Worm (Caenorhabditis elegans) whole organism, L3 larva: ENCODE measurements around the gene sre-43.

ENCODE experiments used
- R02D3.7 ChIP-seq: fragments of 150-350 bp; optimal IDR thresholded peaks from 2 replicates; lab custom pipeline; 2014; ENCODE audit warnings: missing biosample characterization, missing genetic modification characterization
- ZK546.5 ChIP-seq: sonication (generic microtip); optimal IDR thresholded peaks from 2 replicates; lab custom pipeline; 2017; ENCODE audit warnings: missing biosample characterization, missing genetic modification characterization
- aly-2 ChIP-seq: fragments of 150-350 bp; optimal IDR thresholded peaks from 2 replicates; lab custom pipeline; 2014; ENCODE audit warnings: missing biosample characterization, missing genetic modification characterization
- ama-1 ChIP-seq: fragments of 150-350 bp; optimal IDR thresholded peaks from 2 replicates; lab custom pipeline; 2018
- ceh-16 ChIP-seq: sonication (generic microtip); optimal IDR thresholded peaks from 2 replicates; lab custom pipeline; 2017; ENCODE audit warnings: missing biosample characterization, missing genetic modification characterization
- ceh-28 ChIP-seq: fragments of 150-350 bp; optimal IDR thresholded peaks from 2 replicates; lab custom pipeline; 2014; ENCODE audit warnings: missing biosample characterization, missing genetic modification reagents, missing genetic modification characterization
- ceh-82 ChIP-seq: fragments of 150-350 bp; optimal IDR thresholded peaks from 2 replicates; lab custom pipeline; 2014; ENCODE audit warnings: missing biosample characterization, missing genetic modification characterization
- ceh-9 ChIP-seq: sonication (generic microtip); optimal IDR thresholded peaks from 2 replicates; lab custom pipeline; 2018; ENCODE audit warnings: missing biosample characterization, missing genetic modification characterization
- daf-12 ChIP-seq: fragments of 150-350 bp; optimal IDR thresholded peaks from 2 replicates; lab custom pipeline; 2014; ENCODE audit warnings: missing biosample characterization, missing genetic modification reagents, missing genetic modification characterization
- egl-27 ChIP-seq: sonication (generic microtip); optimal IDR thresholded peaks from 4 replicates; lab custom pipeline; 2017; ENCODE audit warnings: missing biosample characterization, missing genetic modification reagents, missing genetic modification characterization
- egl-5 ChIP-seq: fragments of 150-350 bp; optimal IDR thresholded peaks from 2 replicates; lab custom pipeline; 2017; ENCODE audit warnings: missing biosample characterization, missing genetic modification reagents, missing genetic modification characterization, inconsistent platforms
- elt-1 ChIP-seq: fragments of 150-350 bp; optimal IDR thresholded peaks from 2 replicates; lab custom pipeline; 2014; ENCODE audit warnings: missing biosample characterization, missing genetic modification characterization
- elt-2 ChIP-seq: sonication (generic microtip); optimal IDR thresholded peaks from 2 replicates; lab custom pipeline; 2016; ENCODE audit warnings: missing genetic modification reagents, mild to moderate bottlenecking, missing genetic modification characterization, missing compliant biosample characterization
- eor-1 ChIP-seq, 2 experiments: fragments of 150-350 bp; optimal IDR thresholded peaks; 2 replicates each; lab custom pipeline; 2014 to 2018; ENCODE audit warnings: missing biosample characterization in 2 of 2, missing genetic modification characterization in 2 of 2
- fkh-10 ChIP-seq: sonication (generic microtip); optimal IDR thresholded peaks from 2 replicates; lab custom pipeline; 2017; ENCODE audit warnings: missing biosample characterization, missing genetic modification reagents, missing genetic modification characterization
- fkh-2 ChIP-seq: fragments of 150-350 bp; optimal IDR thresholded peaks from 2 replicates; lab custom pipeline; 2014; ENCODE audit warnings: missing biosample characterization, missing genetic modification reagents, missing genetic modification characterization
- fos-1 ChIP-seq: fragments of 150-350 bp; optimal IDR thresholded peaks from 2 replicates; lab custom pipeline; 2014; ENCODE audit warnings: missing biosample characterization, missing genetic modification characterization
- hmg-11 ChIP-seq: sonication (generic microtip); optimal IDR thresholded peaks from 2 replicates; lab custom pipeline; 2016; ENCODE audit warnings: missing genetic modification characterization, missing compliant biosample characterization
- jun-1 ChIP-seq: fragments of 150-350 bp; optimal IDR thresholded peaks from 2 replicates; lab custom pipeline; 2014; ENCODE audit warnings: missing biosample characterization, missing genetic modification reagents, missing genetic modification characterization
- lin-15B ChIP-seq: fragments of 150-350 bp; optimal IDR thresholded peaks from 2 replicates; lab custom pipeline; 2014; ENCODE audit warnings: missing biosample characterization, missing genetic modification characterization
- lin-39 ChIP-seq: fragments of 150-350 bp; optimal IDR thresholded peaks from 2 replicates; lab custom pipeline; 2018; ENCODE audit warnings: missing biosample characterization, missing genetic modification reagents, missing genetic modification characterization
- lsy-12 ChIP-seq: sonication (generic microtip); optimal IDR thresholded peaks from 2 replicates; lab custom pipeline; 2016; ENCODE audit warnings: mild to moderate bottlenecking, missing genetic modification characterization, missing compliant biosample characterization
- mdl-1 ChIP-seq: fragments of 150-350 bp; optimal IDR thresholded peaks from 2 replicates; lab custom pipeline; 2014; ENCODE audit warnings: missing biosample characterization, missing genetic modification characterization
- nfya-1 ChIP-seq: sonication (generic microtip); optimal IDR thresholded peaks from 2 replicates; lab custom pipeline; 2017; ENCODE audit warnings: missing genetic modification characterization, mild to moderate bottlenecking, missing compliant biosample characterization, antibody characterized with exemption, moderate library complexity; ENCODE audit not compliant: insufficient read depth
- nhr-11 ChIP-seq: fragments of 150-350 bp; optimal IDR thresholded peaks from 2 replicates; lab custom pipeline; 2014; ENCODE audit warnings: missing biosample characterization, missing genetic modification characterization
- nhr-23 ChIP-seq: fragments of 150-350 bp; optimal IDR thresholded peaks from 2 replicates; lab custom pipeline; 2014; ENCODE audit warnings: missing biosample characterization, missing genetic modification reagents, missing genetic modification characterization
- nhr-237 ChIP-seq: fragments of 150-350 bp; optimal IDR thresholded peaks from 2 replicates; lab custom pipeline; 2014; ENCODE audit warnings: missing biosample characterization, missing genetic modification characterization
- nhr-25 ChIP-seq: sonication (generic microtip); optimal IDR thresholded peaks from 2 replicates; lab custom pipeline; 2017; ENCODE audit warnings: missing biosample characterization, missing genetic modification characterization
- nhr-43 ChIP-seq: sonication (generic microtip); optimal IDR thresholded peaks from 2 replicates; lab custom pipeline; 2016; ENCODE audit warnings: mild to moderate bottlenecking, missing genetic modification characterization, missing compliant biosample characterization; ENCODE audit not compliant: poor library complexity, severe bottlenecking
- nhr-76 ChIP-seq: fragments of 150-350 bp; sonication (generic microtip); optimal IDR thresholded peaks from 5 replicates; lab custom pipeline; 2014; ENCODE audit warnings: missing biosample characterization, missing genetic modification characterization
- nhr-77 ChIP-seq: fragments of 150-350 bp; optimal IDR thresholded peaks from 2 replicates; lab custom pipeline; 2014; ENCODE audit warnings: missing biosample characterization, missing genetic modification characterization
- pha-4 ChIP-seq: fragments of 150-350 bp; optimal IDR thresholded peaks from 2 replicates; lab custom pipeline; 2014; ENCODE audit warnings: missing biosample characterization, missing genetic modification reagents, missing genetic modification characterization
- pqm-1 ChIP-seq: fragments of 150-350 bp; optimal IDR thresholded peaks from 2 replicates; lab custom pipeline; 2017; ENCODE audit warnings: missing biosample characterization, missing genetic modification characterization, inconsistent platforms
- skn-1 ChIP-seq: fragments of 150-350 bp; optimal IDR thresholded peaks from 2 replicates; lab custom pipeline; 2014; ENCODE audit warnings: missing biosample characterization, missing genetic modification characterization
- snpc-4 ChIP-seq: fragments of 150-350 bp; optimal IDR thresholded peaks from 2 replicates; lab custom pipeline; 2014; ENCODE audit warnings: missing biosample characterization, missing genetic modification characterization
- tbx-2 ChIP-seq: sonication (generic microtip); optimal IDR thresholded peaks from 2 replicates; lab custom pipeline; 2016; ENCODE audit warnings: mild to moderate bottlenecking, missing genetic modification characterization, missing compliant biosample characterization
- unc-39 ChIP-seq: sonication (generic microtip); optimal IDR thresholded peaks from 4 replicates; lab custom pipeline; 2017; ENCODE audit warnings: missing biosample characterization, missing genetic modification characterization
- unc-62 ChIP-seq: fragments of 150-350 bp; sonication (generic microtip); optimal IDR thresholded peaks from 4 replicates; lab custom pipeline; 2014; ENCODE audit warnings: missing biosample characterization, missing genetic modification reagents, missing genetic modification characterization
- zag-1 ChIP-seq: fragments of 150-350 bp; optimal IDR thresholded peaks from 2 replicates; lab custom pipeline; 2014; ENCODE audit warnings: missing biosample characterization, missing genetic modification characterization
- ztf-4 ChIP-seq: fragments of 150-350 bp; optimal IDR thresholded peaks from 2 replicates; lab custom pipeline; 2014; ENCODE audit warnings: missing biosample characterization, missing genetic modification characterization

sre-43 gene

ce11 chrII:13968979-13969378 lies at the start of gene sre-43:
sre-43 (minus strand) TSS chrII:13969079.
- TF ChIP-seq nhr-23 (tag; lab: Kevin White, UChicago) (no peak), egl-27 (tag; lab: Kevin White, UChicago) (no peak), hmg-11 (tag; lab: Kevin White, UChicago) (no peak), lsy-12 (tag; lab: Kevin White, UChicago) (no peak), nhr-77 (tag; lab: Kevin White, UChicago) (no peak), aly-2 (tag; lab: Kevin White, UChicago) (no peak), nhr-25 (no peak), fos-1 (tag; lab: Kevin White, UChicago) (no peak), nhr-76 (tag; lab: Kevin White, UChicago) (no peak), jun-1 (tag; lab: Kevin White, UChicago) (no peak), nhr-11 (tag; lab: Kevin White, UChicago) (no peak), pqm-1 (no peak)

- TF ChIP-seq R02D3.7 (tag; lab: Kevin White, UChicago): peak; percentile 41
- TF ChIP-seq snpc-4 (tag; lab: Kevin White, UChicago): peak; percentile 99
- peak; percentile 78 for TF ChIP-seq nhr-23 (tag; lab: Kevin White, UChicago)
- peak; percentile 55 for TF ChIP-seq ceh-82 (tag; lab: Kevin White, UChicago)
- no peak for TF ChIP-seq daf-12 (tag; lab: Kevin White, UChicago)
- TF ChIP-seq lsy-12 (tag; lab: Kevin White, UChicago): peak; percentile 84
- peak; percentile 62 for TF ChIP-seq fkh-2 (tag; lab: Kevin White, UChicago)
- no peak for TF ChIP-seq unc-62 (GFP tag; lab: Kevin White, UChicago)
- TF ChIP-seq eor-1 (tag; optimal IDR thresholded peaks at IDR 0.05; lab: Kevin White, UChicago): no peak
- peak; percentile 79 for TF ChIP-seq nhr-43 (tag; lab: Kevin White, UChicago)
- peak; percentile 50 for TF ChIP-seq lin-39
- peak; percentile 75 for TF ChIP-seq hmg-11 (tag; lab: Kevin White, UChicago)
- TF ChIP-seq elt-1: no peak
- peak; percentile 69 for TF ChIP-seq nhr-77 (tag; lab: Kevin White, UChicago)
- no peak for TF ChIP-seq nhr-237 (tag; lab: Kevin White, UChicago)
- TF ChIP-seq elt-2 (tag; lab: Kevin White, UChicago): peak; percentile 62
- peak; percentile 52 for TF ChIP-seq pha-4 (tag; lab: Kevin White, UChicago)
- peak; percentile 65 for TF ChIP-seq nhr-25
- TF ChIP-seq jun-1 (tag; lab: Kevin White, UChicago): peak; percentile 26
- TF ChIP-seq tbx-2 (tag; lab: Kevin White, UChicago): peak; percentile 71
- TF ChIP-seq skn-1 (tag; lab: Kevin White, UChicago): peak; percentile 39
- TF ChIP-seq ama-1: peak; percentile 98
- TF ChIP-seq lin-15B (tag; lab: Kevin White, UChicago): peak; percentile 62
- TF ChIP-seq fos-1 (tag; lab: Kevin White, UChicago): no peak
- no peak for TF ChIP-seq unc-39 (tag; lab: Kevin White, UChicago)
- no peak for TF ChIP-seq nhr-76 (tag; lab: Kevin White, UChicago)
- no peak for TF ChIP-seq ceh-9
- TF ChIP-seq egl-5 (tag; lab: Kevin White, UChicago): no peak
- peak; percentile 74 for TF ChIP-seq nfya-1 (tag; lab: Kevin White, UChicago)
- TF ChIP-seq pqm-1: peak; percentile 79
- TF ChIP-seq zag-1 (tag; lab: Kevin White, UChicago): no peak
- no peak for TF ChIP-seq nhr-11 (tag; lab: Kevin White, UChicago)
These were observed 49.3 kb upstream of the sre-43 start for ce11 chrII:14018192-14018591.

- no peak for TF ChIP-seq egl-27 (tag; lab: Kevin White, UChicago)
- no peak for TF ChIP-seq ceh-9
- TF ChIP-seq unc-39 (tag; lab: Kevin White, UChicago): no peak
- TF ChIP-seq ZK546.5 (tag; lab: Kevin White, UChicago): no peak
- no peak for TF ChIP-seq ceh-16 (tag; lab: Kevin White, UChicago)
- TF ChIP-seq mdl-1: no peak
- TF ChIP-seq jun-1 (tag; lab: Kevin White, UChicago): no peak
- no peak for TF ChIP-seq ceh-28 (tag; lab: Kevin White, UChicago)
- TF ChIP-seq fos-1 (tag; lab: Kevin White, UChicago): no peak
- TF ChIP-seq unc-62 (GFP tag; lab: Kevin White, UChicago): no peak
- TF ChIP-seq hmg-11 (tag; lab: Kevin White, UChicago): no peak
- TF ChIP-seq ztf-4 (tag; lab: Kevin White, UChicago): no peak
- no peak for TF ChIP-seq nhr-11 (tag; lab: Kevin White, UChicago)
- TF ChIP-seq fkh-10 (GFP tag; lab: Kevin White, UChicago): no peak
- TF ChIP-seq elt-2 (tag; lab: Kevin White, UChicago): no peak
These were observed 48.0 kb upstream of the sre-43 start, which contains the start of gene cyp-37A1 for ce11 chrII:14016865-14017264. cyp-37A1 (minus strand) TSS chrII:14016965.
